Worm (Caenorhabditis elegans) whole organism, young adult: ENCODE measurements around the gene fahd-1.
A peak's percentile ranks its signal among the peaks of the same experiment; 100 is the strongest.

Experiments
- B0035.1 ChIP-seq: sonication (generic microtip); optimal IDR thresholded peaks from 2 replicates; lab custom pipeline; 2016; ENCODE audit warnings: missing genetic modification characterization, mild to moderate bottlenecking, missing compliant biosample characterization, missing genotype, missing genetic modification reagents
- B0261.1 ChIP-seq: sonication (generic microtip); optimal IDR thresholded peaks from 2 replicates; lab custom pipeline; 2016; ENCODE audit warnings: mild to moderate bottlenecking, missing genetic modification characterization, moderate library complexity, missing compliant biosample characterization
- B0336.3 ChIP-seq: fragments of 200-800 bp; sonication (Bioruptor generic); IDR thresholded peaks from 2 replicates; pipeline ENCODE4 v1.3.6; 2022; ENCODE audit warnings: missing genetic modification characterization, missing compliant biosample characterization
- C17E4.6 ChIP-seq: fragments of 200-800 bp; sonication (Bioruptor generic); IDR thresholded peaks from 2 replicates; pipeline ENCODE4 v1.3.6; 2022; ENCODE audit warnings: missing genetic modification reagents, missing genetic modification characterization, missing compliant biosample characterization
- D2030.7 ChIP-seq: fragments of 200-800 bp; sonication (Bioruptor generic); IDR thresholded peaks from 2 replicates; pipeline ENCODE4 v1.3.6; 2022; ENCODE audit warnings: missing genetic modification reagents, missing genetic modification characterization, missing compliant biosample characterization
- F10E7.11 ChIP-seq: sonication (generic microtip); optimal IDR thresholded peaks from 2 replicates; lab custom pipeline; 2017; ENCODE audit warnings: mild to moderate bottlenecking, missing genetic modification characterization, moderate library complexity, missing compliant biosample characterization
- F22D6.2 ChIP-seq: sonication (generic microtip); optimal IDR thresholded peaks from 2 replicates; lab custom pipeline; 2016; ENCODE audit warnings: mild to moderate bottlenecking, missing genetic modification characterization, missing compliant biosample characterization
- F23B12.7 ChIP-seq: sonication (generic microtip); optimal IDR thresholded peaks from 2 replicates; lab custom pipeline; 2017; ENCODE audit warnings: missing genetic modification characterization, mild to moderate bottlenecking, missing compliant biosample characterization, antibody characterized with exemption, moderate library complexity; ENCODE audit not compliant: insufficient read depth
- F49E8.2 ChIP-seq: sonication (generic microtip); optimal IDR thresholded peaks from 3 replicates; lab custom pipeline; 2017; ENCODE audit warnings: missing genetic modification characterization, mild to moderate bottlenecking, missing compliant biosample characterization, antibody characterized with exemption, moderate library complexity; ENCODE audit not compliant: insufficient read depth
- K11D2.4 ChIP-seq: fragments of 200-800 bp; sonication (Bioruptor generic); IDR thresholded peaks from 2 replicates; pipeline ENCODE4 v1.3.6; 2022; ENCODE audit warnings: missing genetic modification reagents, missing genetic modification characterization, missing compliant biosample characterization
- Y67H2A.10 ChIP-seq: fragments of 200-800 bp; sonication (Bioruptor generic); conservative IDR thresholded peaks from 2 replicates; pipeline ENCODE4 v1.3.6; 2022; ENCODE audit warnings: missing genetic modification reagents, missing genetic modification characterization, missing compliant biosample characterization
- Y79H2A.3 ChIP-seq: fragments of 200-800 bp; sonication (Bioruptor generic); conservative IDR thresholded peaks from 2 replicates; pipeline ENCODE4 v1.3.6; 2022; ENCODE audit warnings: missing genetic modification reagents, missing genetic modification characterization, missing compliant biosample characterization
- Y95B8A.8 ChIP-seq: fragments of 200-800 bp; sonication (Bioruptor generic); IDR thresholded peaks from 2 replicates; pipeline ENCODE4 v1.3.6; 2022; ENCODE audit warnings: missing genetic modification reagents, missing genetic modification characterization, missing compliant biosample characterization
- ZK185.1 ChIP-seq: sonication (generic microtip); optimal IDR thresholded peaks from 2 replicates; lab custom pipeline; 2016; ENCODE audit warnings: mild to moderate bottlenecking, missing genetic modification characterization, missing compliant biosample characterization; ENCODE audit not compliant: poor library complexity, severe bottlenecking
- ama-1 ChIP-seq, 3 experiments: fragments of 150-350 bp in 1 of 3; sonication (generic microtip) in 2 of 3; optimal IDR thresholded peaks; 2 replicates each; lab custom pipeline; 2014 to 2018; ENCODE audit warnings: missing biosample characterization in 2 of 3, missing genetic modification characterization in 2 of 3, missing genetic modification reagents in 2 of 3
- athp-1 ChIP-seq: sonication (generic microtip); optimal IDR thresholded peaks from 2 replicates; lab custom pipeline; 2017; ENCODE audit warnings: mild to moderate bottlenecking, missing genetic modification characterization, missing compliant biosample characterization
- bed-1 ChIP-seq: fragments of 200-800 bp; sonication (Bioruptor generic); IDR thresholded peaks from 2 replicates; pipeline ENCODE4 v1.3.6; 2022; ENCODE audit warnings: missing genetic modification reagents, missing genetic modification characterization, missing compliant biosample characterization
- cebp-2 ChIP-seq: fragments of 200-800 bp; sonication (Bioruptor generic); IDR thresholded peaks from 2 replicates; pipeline ENCODE4 v1.3.6; 2022; ENCODE audit warnings: missing genetic modification characterization, missing compliant biosample characterization
- ceh-79 ChIP-seq: sonication (generic microtip); optimal IDR thresholded peaks from 2 replicates; lab custom pipeline; 2017; ENCODE audit warnings: mild to moderate bottlenecking, missing genetic modification characterization, missing compliant biosample characterization
- egl-44 ChIP-seq: fragments of 200-800 bp; sonication (Bioruptor generic); IDR thresholded peaks from 2 replicates; pipeline ENCODE4 v1.3.6; 2022; ENCODE audit warnings: missing genetic modification reagents, missing genetic modification characterization, missing compliant biosample characterization
- hlh-12 ChIP-seq: sonication (generic microtip); optimal IDR thresholded peaks from 2 replicates; lab custom pipeline; 2016; ENCODE audit warnings: missing genetic modification characterization, missing compliant biosample characterization
- hmg-20 ChIP-seq: fragments of 200-800 bp; sonication (Bioruptor generic); IDR thresholded peaks from 2 replicates; pipeline ENCODE4 v1.3.6; 2022; ENCODE audit warnings: missing genetic modification reagents, missing genetic modification characterization, missing compliant biosample characterization
- hrde-1 ChIP-seq: sonication (generic microtip); optimal IDR thresholded peaks from 2 replicates; lab custom pipeline; 2016; ENCODE audit warnings: missing genetic modification characterization, mild to moderate bottlenecking, missing compliant biosample characterization, moderate library complexity, missing genotype, missing genetic modification reagents, borderline replicate concordance
- let-526 ChIP-seq: fragments of 200-800 bp; sonication (Bioruptor generic); IDR thresholded peaks from 2 replicates; pipeline ENCODE4 v1.3.6; 2022; ENCODE audit warnings: missing genetic modification reagents, missing genetic modification characterization, missing compliant biosample characterization
- let-607 ChIP-seq, 2 experiments: fragments of 200-800 bp in 1 of 2; sonication (Bioruptor generic) in 1 of 2; sonication (generic microtip) in 1 of 2; optimal IDR thresholded peaks; 2 replicates each; lab custom pipeline; 2016 to 2018; ENCODE audit warnings: mild to moderate bottlenecking in 2 of 2, missing compliant biosample characterization in 2 of 2, missing genetic modification characterization in 2 of 2, moderate library complexity in 2 of 2, missing genotype in 1 of 2
- lin-26 ChIP-seq: fragments of 200-800 bp; sonication (Bioruptor generic); IDR thresholded peaks from 2 replicates; pipeline ENCODE4 v1.3.6; 2022; ENCODE audit warnings: missing genetic modification reagents, missing genetic modification characterization, missing compliant biosample characterization
- lsy-27 ChIP-seq: sonication (generic microtip); optimal IDR thresholded peaks from 2 replicates; lab custom pipeline; 2017; ENCODE audit warnings: missing genetic modification characterization, mild to moderate bottlenecking, missing compliant biosample characterization, antibody characterized with exemption, missing genotype, borderline replicate concordance; ENCODE audit not compliant: insufficient read depth
- madf-10 ChIP-seq: sonication (generic microtip); optimal IDR thresholded peaks from 2 replicates; lab custom pipeline; 2016; ENCODE audit warnings: mild to moderate bottlenecking, missing genetic modification characterization, missing compliant biosample characterization
- madf-3 ChIP-seq: fragments of 200-800 bp; sonication (Bioruptor generic); IDR thresholded peaks from 2 replicates; pipeline ENCODE4 v1.3.6; 2022; ENCODE audit warnings: missing genetic modification reagents, missing genetic modification characterization, missing compliant biosample characterization
- madf-6 ChIP-seq: fragments of 200-800 bp; sonication (Bioruptor generic); IDR thresholded peaks from 2 replicates; pipeline ENCODE4 v1.3.6; 2022; ENCODE audit warnings: missing genetic modification reagents, missing genetic modification characterization, missing compliant biosample characterization
- mes-4 ChIP-seq: sonication (generic microtip); optimal IDR thresholded peaks from 2 replicates; lab custom pipeline; 2016; ENCODE audit warnings: missing genotype, missing genetic modification characterization, missing compliant biosample characterization
- mxl-1 ChIP-seq: sonication (generic microtip); optimal IDR thresholded peaks from 2 replicates; lab custom pipeline; 2016; ENCODE audit warnings: missing genetic modification characterization, missing compliant biosample characterization
- nfya-1 ChIP-seq: sonication (generic microtip); optimal IDR thresholded peaks from 2 replicates; lab custom pipeline; 2017; ENCODE audit warnings: antibody characterized with exemption, missing compliant biosample characterization, missing genetic modification characterization, borderline replicate concordance; ENCODE audit not compliant: insufficient read depth
- nfya-2 ChIP-seq: fragments of 200-800 bp; sonication (Bioruptor generic); IDR thresholded peaks from 2 replicates; pipeline ENCODE4 v1.3.6; 2022; ENCODE audit warnings: missing genetic modification reagents, missing genetic modification characterization, missing compliant biosample characterization
- nhr-120 ChIP-seq: fragments of 200-800 bp; sonication (Bioruptor generic); IDR thresholded peaks from 2 replicates; pipeline ENCODE4 v1.3.6; 2022; ENCODE audit warnings: missing genetic modification characterization, missing compliant biosample characterization
- pha-4 ChIP-seq: fragments of 150-350 bp; sonication (generic microtip); optimal IDR thresholded peaks from 2 replicates; lab custom pipeline; 2014; ENCODE audit warnings: missing biosample characterization, missing genetic modification reagents, missing genetic modification characterization
- rec-8 ChIP-seq, 2 experiments: sonication (generic microtip); optimal IDR thresholded peaks; 2 replicates each; lab custom pipeline; 2016; ENCODE audit warnings: mild to moderate bottlenecking in 2 of 2, missing genetic modification characterization in 2 of 2, missing genetic modification reagents in 2 of 2, missing genotype in 2 of 2, missing biosample characterization in 1 of 2, missing compliant biosample characterization in 1 of 2, moderate library complexity in 1 of 2
- sea-2 ChIP-seq: fragments of 200-800 bp; sonication (Bioruptor generic); IDR thresholded peaks from 2 replicates; pipeline ENCODE4 v1.3.6; 2022; ENCODE audit warnings: missing genetic modification characterization, missing compliant biosample characterization
- snpc-1.3 ChIP-seq: sonication (generic microtip); optimal IDR thresholded peaks from 2 replicates; lab custom pipeline; 2017; ENCODE audit warnings: missing genetic modification characterization, mild to moderate bottlenecking, missing compliant biosample characterization, antibody characterized with exemption, moderate library complexity, missing genotype, missing genetic modification reagents; ENCODE audit not compliant: insufficient read depth
- snpc-3.4 ChIP-seq: sonication (generic microtip); optimal IDR thresholded peaks from 2 replicates; lab custom pipeline; 2017; ENCODE audit warnings: missing genetic modification characterization, mild to moderate bottlenecking, missing compliant biosample characterization, antibody characterized with exemption, moderate library complexity, missing genotype, missing genetic modification reagents
- xnd-1 ChIP-seq: sonication (generic microtip); optimal IDR thresholded peaks from 2 replicates; lab custom pipeline; 2016; ENCODE audit warnings: missing genotype, missing genetic modification reagents, missing genetic modification characterization, missing compliant biosample characterization
- zim-3 ChIP-seq: sonication (generic microtip); optimal IDR thresholded peaks from 2 replicates; lab custom pipeline; 2017; ENCODE audit warnings: mild to moderate bottlenecking, missing genetic modification characterization, moderate library complexity, missing compliant biosample characterization
- ztf-18 ChIP-seq: sonication (generic microtip); optimal IDR thresholded peaks from 2 replicates; lab custom pipeline; 2016; ENCODE audit warnings: missing genotype, mild to moderate bottlenecking, missing genetic modification characterization, missing compliant biosample characterization
- ztf-22 ChIP-seq: fragments of 200-800 bp; sonication (Bioruptor generic); optimal IDR thresholded peaks from 2 replicates; lab custom pipeline; 2018; ENCODE audit warnings: mild to moderate bottlenecking, missing genetic modification characterization, moderate library complexity, missing compliant biosample characterization
- ztf-6 ChIP-seq: fragments of 200-800 bp; sonication (Bioruptor generic); IDR thresholded peaks from 2 replicates; pipeline ENCODE4 v1.3.6; 2022; ENCODE audit warnings: missing genetic modification reagents, missing genetic modification characterization, missing compliant biosample characterization

fahd-1 gene

ce11 chrIII:7854494-7855184 is 37.4 kb upstream of the fahd-1 start, which contains the start of gene rpl-35 (continued):
- TF ChIP-seq D2030.7 (GFP tag; lab: Robert Waterston, UW) (peak; percentile 99), madf-6 (GFP tag; lab: Robert Waterston, UW) (peak; percentile 99), ztf-6 (GFP tag; lab: Robert Waterston, UW) (peak; percentile 98), egl-44 (GFP tag; lab: Robert Waterston, UW) (peak; percentile 99), hlh-12 (tag; lab: Kevin White, UChicago) (no peak), mxl-1 (peak; percentile 55), zim-3 (tag; lab: Kevin White, UChicago) (peak; percentile 87), C17E4.6 (GFP tag; lab: Robert Waterston, UW) (peak; percentile 100), xnd-1 (tag; lab: Kevin White, UChicago) (peak; percentile 89), ceh-79 (peak; percentile 78), madf-3 (GFP tag; lab: Robert Waterston, UW) (peak; percentile 99), bed-1 (peak; percentile 91; the same call in 1 of the 2 replicates), Y79H2A.3 (peak; percentile 97), F49E8.2 (tag; lab: Kevin White, UChicago) (peak; percentile 99), snpc-1.3 (tag; lab: Kevin White, UChicago) (peak; percentile 98), B0261.1 (peak; percentile 57), mes-4 (peak; percentile 75), ztf-18 (peak; percentile 92), F10E7.11 (tag; lab: Kevin White, UChicago) (peak; percentile 89), pha-4 (peak; percentile 96), rec-8 (tag; optimal IDR thresholded peaks at IDR 0.05; lab: Kevin White, UChicago) (peak; percentile 90 to 98), hrde-1 (peak; percentile 95), snpc-3.4 (peak; percentile 98), B0035.1 (tag; lab: Kevin White, UChicago) (peak; percentile 95), Y95B8A.8 (GFP tag; lab: Robert Waterston, UW) (peak; percentile 100), F22D6.2 (peak; percentile 94), hmg-20 (GFP tag; lab: Robert Waterston, UW) (peak; percentile 96), nfya-2 (GFP tag; lab: Robert Waterston, UW) (peak; percentile 96), F23B12.7 (tag; lab: Kevin White, UChicago) (peak; percentile 99), nhr-120 (peak; percentile 97), athp-1 (tag; lab: Kevin White, UChicago) (peak; percentile 100), ztf-22 (GFP tag; lab: Kevin White, UChicago) (peak; percentile 96), nfya-1 (tag; lab: Kevin White, UChicago) (no peak), let-526 (peak; percentile 99), cebp-2 (GFP tag; lab: Robert Waterston, UW) (peak; percentile 96), Y67H2A.10 (peak; percentile 97), ZK185.1 (tag; lab: Kevin White, UChicago) (peak; percentile 99), madf-10 (tag; lab: Kevin White, UChicago) (peak; percentile 97), let-607 (tag; optimal IDR thresholded peaks at IDR 0.05; lab: Kevin White, UChicago) (peak; percentile 94 to 97), lin-26 (GFP tag; lab: Robert Waterston, UW) (peak; percentile 97), ama-1 (optimal IDR thresholded peaks at IDR 0.05; lab: Kevin White, UChicago) (peak; percentile 10), ama-1 (GFP tag; optimal IDR thresholded peaks at IDR 0.05; lab: Kevin White, UChicago) (peak; percentile 62 to 79), lsy-27 (tag; lab: Kevin White, UChicago) (peak; percentile 86), B0336.3 (GFP tag; lab: Robert Waterston, UW) (peak; percentile 100), sea-2 (GFP tag; lab: Robert Waterston, UW) (peak; percentile 93), K11D2.4 (GFP tag; lab: Robert Waterston, UW) (peak; percentile 99)
